Worm (Caenorhabditis elegans): ENCODE results near the gene imph-1.

DNA sequence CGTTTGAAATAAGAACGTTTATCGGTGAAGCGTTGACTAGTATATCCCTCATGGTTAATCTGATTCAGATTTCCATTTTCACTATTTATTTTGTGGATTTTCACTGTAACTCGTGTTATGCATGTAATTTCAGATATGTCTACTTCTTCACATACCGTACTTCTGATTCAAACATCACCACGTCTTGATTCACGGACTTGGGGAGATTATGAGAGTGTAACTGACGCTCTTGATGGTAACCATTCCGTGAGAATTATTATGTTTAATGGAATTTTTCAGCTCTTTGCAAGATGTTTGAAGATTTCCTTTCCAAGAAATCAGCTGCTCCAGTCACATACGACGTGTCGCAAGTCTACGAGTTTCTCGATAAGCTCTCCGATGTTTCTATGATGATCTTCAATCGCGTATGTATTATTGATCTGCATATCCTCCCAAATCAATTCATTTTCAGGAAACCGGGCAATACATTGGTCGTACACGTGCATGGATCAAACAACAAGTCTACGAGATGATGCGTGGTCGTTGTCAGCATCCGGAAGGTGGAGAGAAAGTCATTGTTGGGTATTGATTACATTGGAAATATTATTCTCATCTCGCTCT lies 39.8 kb downstream of the imph-1 start, which contains the start of gene erh-2:
- TF ChIP-seq W03F9.2 (tag; optimal IDR thresholded peaks at IDR 0.05) (no peak), him-1 (tag; optimal IDR thresholded peaks at IDR 0.05) (no peak)

Data from whole organism, L4/young adult.